Fruit fly (Drosophila melanogaster): Measurements from ENCODE around the gene CG10098.

The CG10098 gene

dm6 chr3R:7127966-7128365, 3.6 kb downstream of the CG10098 start, which contains the start of gene CG10068 (continued):
- TF ChIP-seq CG11696 (GFP tag; IDR thresholded peaks at IDR 0.05) = peak; percentile 89
- TF ChIP-seq CG7372 (GFP tag; IDR thresholded peaks at IDR 0.05) = peak; percentile 89
- TF ChIP-seq ssp (GFP tag; IDR thresholded peaks at IDR 0.05) = peak; percentile 70
- peak; percentile 90 for TF ChIP-seq Rx (GFP tag; IDR thresholded peaks at IDR 0.05)
- peak; percentile 67 for TF ChIP-seq slou (GFP tag; optimal IDR thresholded peaks at IDR 0.05)
- TF ChIP-seq CG3995 (GFP tag; optimal IDR thresholded peaks at IDR 0.05) = peak; percentile 44
- peak; percentile 89 for TF ChIP-seq CG8765 (GFP tag; IDR thresholded peaks at IDR 0.05)
- peak; percentile 76 for TF ChIP-seq CG31388 (GFP tag; optimal IDR thresholded peaks at IDR 0.05)
- peak; percentile 77 for TF ChIP-seq Hr3 (GFP tag; optimal IDR thresholded peaks at IDR 0.05)
- TF ChIP-seq oc (tag; optimal IDR thresholded peaks at IDR 0.05) = peak; percentile 91
- peak; percentile 71 for TF ChIP-seq CG6683 (GFP tag; optimal IDR thresholded peaks at IDR 0.05)
- peak; percentile 69 for TF ChIP-seq CG10565 (GFP tag; optimal IDR thresholded peaks at IDR 0.05)
- peak; percentile 82 for TF ChIP-seq Dek (tag; optimal IDR thresholded peaks at IDR 0.05)
- peak; percentile 80 for TF ChIP-seq onecut (GFP tag; IDR thresholded peaks at IDR 0.05)
- TF ChIP-seq odd (GFP tag; optimal IDR thresholded peaks at IDR 0.05) = peak; percentile 42
- TF ChIP-seq CG12236 (GFP tag; optimal IDR thresholded peaks at IDR 0.05) = peak; percentile 75
- TF ChIP-seq MESR4 (GFP tag; optimal IDR thresholded peaks at IDR 0.05) = peak; percentile 41
- TF ChIP-seq Dp (GFP tag; optimal IDR thresholded peaks at IDR 0.05) = peak; percentile 25
- TF ChIP-seq zen (tag; optimal IDR thresholded peaks at IDR 0.05) = peak; percentile 98
- TF ChIP-seq unc-4 (GFP tag; IDR thresholded peaks at IDR 0.05; ENCODE audit: partially characterized antibody) = 0 out of 2 replicates have a peak, but pooled peaks have one; percentile 27
- TF ChIP-seq ci (GFP tag; IDR thresholded peaks at IDR 0.05) = peak; percentile 96
- peak; percentile 83 for TF ChIP-seq cwo (GFP tag; optimal IDR thresholded peaks at IDR 0.05)
- peak; percentile 89 for TF ChIP-seq CG18599 (GFP tag; optimal IDR thresholded peaks at IDR 0.05)
- peak; percentile 69 for TF ChIP-seq CG9817 (tag; optimal IDR thresholded peaks at IDR 0.05)
- TF ChIP-seq HLHmδ (GFP tag; optimal IDR thresholded peaks at IDR 0.05) = no peak
- TF ChIP-seq CG10321 (GFP tag; IDR thresholded peaks at IDR 0.05) = peak; percentile 39; the same call in 1 of the 2 replicates
- peak; percentile 83 for TF ChIP-seq CG8944 (GFP tag; optimal IDR thresholded peaks at IDR 0.05)
- TF ChIP-seq CG6175 (GFP tag; IDR thresholded peaks at IDR 0.05) = peak; percentile 58; the same call in 1 of the 3 replicates
- TF ChIP-seq CG2889 (GFP tag; IDR thresholded peaks at IDR 0.05) = peak; percentile 64; the same call in 2 of the 3 replicates
- no peak for TF ChIP-seq Lpt (GFP tag; optimal IDR thresholded peaks at IDR 0.05)
- peak; percentile 63 for TF ChIP-seq CG8281 (tag; optimal IDR thresholded peaks at IDR 0.05)
- TF ChIP-seq ac (GFP tag; optimal IDR thresholded peaks at IDR 0.05) = peak; percentile 43
- TF ChIP-seq CG8478 (optimal IDR thresholded peaks at IDR 0.05) = no peak
- TF ChIP-seq Fer1 (GFP tag; optimal IDR thresholded peaks at IDR 0.05) = peak; percentile 84
- peak; percentile 85 for TF ChIP-seq CG15514 (GFP tag; optimal IDR thresholded peaks at IDR 0.05)
- peak; percentile 77 for TF ChIP-seq tap (tag; optimal IDR thresholded peaks at IDR 0.05)
- peak; percentile 95 for TF ChIP-seq ken (GFP tag; IDR thresholded peaks at IDR 0.05)
- TF ChIP-seq CG3726 (GFP tag; IDR thresholded peaks at IDR 0.05) = peak; percentile 89
- TF ChIP-seq lilli (GFP tag; optimal IDR thresholded peaks at IDR 0.05) = peak; percentile 93
- TF ChIP-seq CG13296 (GFP tag; optimal IDR thresholded peaks at IDR 0.05) = peak; percentile 77
- peak; percentile 88 for TF ChIP-seq CG10366 (GFP tag; IDR thresholded peaks at IDR 0.05)
- peak; percentile 79 for TF ChIP-seq CG1529 (GFP tag; optimal IDR thresholded peaks at IDR 0.05)
- peak; percentile 84 for TF ChIP-seq Asciz (GFP tag; optimal IDR thresholded peaks at IDR 0.05)
- no peak for TF ChIP-seq lov (optimal IDR thresholded peaks at IDR 0.05)
- peak; percentile 94 for TF ChIP-seq lov (GFP tag; IDR thresholded peaks at IDR 0.05)
- no peak for TF ChIP-seq Poxn (GFP tag; IDR thresholded peaks at IDR 0.05)
- no peak; the same call in 1 of the 2 replicates for TF ChIP-seq al (GFP tag; IDR thresholded peaks at IDR 0.05)
- TF ChIP-seq Atf3 (GFP tag; optimal IDR thresholded peaks at IDR 0.05) = peak; percentile 84
- peak; percentile 94 for TF ChIP-seq ara (GFP tag; IDR thresholded peaks at IDR 0.05)
- TF ChIP-seq Dip3 (GFP tag; optimal IDR thresholded peaks at IDR 0.05) = peak; percentile 88
- peak; percentile 81 for TF ChIP-seq shn (GFP tag; optimal IDR thresholded peaks at IDR 0.05)
- peak; percentile 73 for TF ChIP-seq fd64A (GFP tag; optimal IDR thresholded peaks at IDR 0.05)
